Worm (Caenorhabditis elegans) whole organism, mixed stage, embryonic: ENCODE data around the gene sfxn-1.4.

Source experiments
- M03D4.4 ChIP-seq: sonication (generic microtip); optimal IDR thresholded peaks from 2 replicates; lab custom pipeline; 2017; ENCODE audit warnings: mild to moderate bottlenecking, missing genetic modification characterization, missing compliant biosample characterization
- bed-3 ChIP-seq: fragments of 200-800 bp; sonication (Bioruptor generic); optimal IDR thresholded peaks from 3 replicates; lab custom pipeline; 2018; ENCODE audit warnings: mild to moderate bottlenecking, missing genetic modification characterization, moderate library complexity, missing compliant biosample characterization
- blmp-1 ChIP-seq: fragments of 150-350 bp; optimal IDR thresholded peaks from 2 replicates; lab custom pipeline; 2014; ENCODE audit warnings: missing biosample characterization, missing genetic modification characterization
- ceh-39 ChIP-seq: fragments of 150-350 bp; optimal IDR thresholded peaks from 2 replicates; lab custom pipeline; 2014; ENCODE audit warnings: missing biosample characterization, missing genetic modification characterization
- ceh-43 ChIP-seq: fragments of 200-800 bp; sonication (Bioruptor generic); optimal IDR thresholded peaks from 2 replicates; lab custom pipeline; 2018; ENCODE audit warnings: mild to moderate bottlenecking, missing genetic modification characterization, moderate library complexity, missing compliant biosample characterization
- ceh-83 ChIP-seq: fragments of 200-800 bp; sonication (Bioruptor generic); optimal IDR thresholded peaks from 2 replicates; lab custom pipeline; 2018; ENCODE audit warnings: mild to moderate bottlenecking, missing genetic modification characterization, missing compliant biosample characterization
- ces-1 ChIP-seq: fragments of 150-350 bp; optimal IDR thresholded peaks from 2 replicates; lab custom pipeline; 2014; ENCODE audit warnings: missing biosample characterization, missing genetic modification reagents, missing genetic modification characterization
- cnd-1 ChIP-seq: fragments of 200-800 bp; sonication (Bioruptor generic); optimal IDR thresholded peaks from 2 replicates; lab custom pipeline; 2018; ENCODE audit warnings: mild to moderate bottlenecking, missing genetic modification characterization, missing compliant biosample characterization
- drap-1 ChIP-seq: fragments of 200-800 bp; sonication (Bioruptor generic); optimal IDR thresholded peaks from 3 replicates; lab custom pipeline; 2018; ENCODE audit warnings: mild to moderate bottlenecking, missing genetic modification characterization, missing compliant biosample characterization
- elt-1 ChIP-seq: sonication (generic microtip); optimal IDR thresholded peaks from 2 replicates; lab custom pipeline; 2017; ENCODE audit warnings: missing genetic modification characterization, mild to moderate bottlenecking, missing compliant biosample characterization, antibody characterized with exemption, moderate library complexity, borderline replicate concordance; ENCODE audit not compliant: insufficient read depth
- flh-1 ChIP-seq: fragments of 200-800 bp; sonication (Bioruptor generic); optimal IDR thresholded peaks from 2 replicates; lab custom pipeline; 2018; ENCODE audit warnings: mild to moderate bottlenecking, missing genetic modification characterization, moderate library complexity, missing compliant biosample characterization
- ham-2 ChIP-seq: fragments of 200-800 bp; sonication (Bioruptor generic); optimal IDR thresholded peaks from 2 replicates; lab custom pipeline; 2018; ENCODE audit warnings: mild to moderate bottlenecking, missing genetic modification characterization, missing compliant biosample characterization
- hlh-1 ChIP-seq: fragments of 150-350 bp; optimal IDR thresholded peaks from 2 replicates; lab custom pipeline; 2014; ENCODE audit warnings: missing biosample characterization, missing genetic modification reagents, missing genetic modification characterization
- lin-13 ChIP-seq: fragments of 150-350 bp; optimal IDR thresholded peaks from 2 replicates; lab custom pipeline; 2014; ENCODE audit warnings: missing biosample characterization, missing genetic modification characterization
- lin-32 ChIP-seq: fragments of 200-800 bp; sonication (Bioruptor generic); optimal IDR thresholded peaks from 2 replicates; lab custom pipeline; 2018; ENCODE audit warnings: mild to moderate bottlenecking, missing genetic modification characterization, missing compliant biosample characterization
- lsy-2 ChIP-seq: fragments of 150-350 bp; optimal IDR thresholded peaks from 2 replicates; lab custom pipeline; 2014; ENCODE audit warnings: missing biosample characterization, missing genetic modification characterization
- mab-5 ChIP-seq: fragments of 150-350 bp; optimal IDR thresholded peaks from 2 replicates; lab custom pipeline; 2014; ENCODE audit warnings: missing biosample characterization, missing genetic modification characterization
- mep-1 ChIP-seq: fragments of 150-350 bp; optimal IDR thresholded peaks from 2 replicates; lab custom pipeline; 2017; ENCODE audit warnings: missing biosample characterization, missing genetic modification reagents, missing genetic modification characterization, inconsistent platforms
- mls-2 ChIP-seq: sonication (generic microtip); optimal IDR thresholded peaks from 2 replicates; lab custom pipeline; 2016; ENCODE audit warnings: mild to moderate bottlenecking, missing genetic modification characterization, moderate library complexity, missing compliant biosample characterization
- nhr-12 ChIP-seq: fragments of 150-350 bp; optimal IDR thresholded peaks from 2 replicates; lab custom pipeline; 2014; ENCODE audit warnings: missing biosample characterization, missing genetic modification characterization
- nhr-2 ChIP-seq: fragments of 150-350 bp; optimal IDR thresholded peaks from 2 replicates; lab custom pipeline; 2014; ENCODE audit warnings: missing biosample characterization, missing genetic modification characterization
- nhr-237 ChIP-seq: fragments of 150-350 bp; optimal IDR thresholded peaks from 2 replicates; lab custom pipeline; 2014; ENCODE audit warnings: missing biosample characterization, missing genetic modification characterization
- nhr-28 ChIP-seq: fragments of 150-350 bp; optimal IDR thresholded peaks from 2 replicates; lab custom pipeline; 2014; ENCODE audit warnings: missing biosample characterization, missing genetic modification characterization
- nhr-76 ChIP-seq: sonication (generic microtip); optimal IDR thresholded peaks from 2 replicates; lab custom pipeline; 2017; ENCODE audit warnings: missing biosample characterization, missing genetic modification characterization
- pha-4 ChIP-seq: fragments of 150-350 bp; optimal IDR thresholded peaks from 2 replicates; lab custom pipeline; 2018; ENCODE audit warnings: missing biosample characterization, missing genetic modification reagents, missing genetic modification characterization
- sem-2 ChIP-seq: fragments of 200-800 bp; sonication (Bioruptor generic); optimal IDR thresholded peaks from 2 replicates; lab custom pipeline; 2018; ENCODE audit warnings: mild to moderate bottlenecking, missing genetic modification characterization, missing compliant biosample characterization
- snpc-4 ChIP-seq: fragments of 150-350 bp; optimal IDR thresholded peaks from 2 replicates; lab custom pipeline; 2014; ENCODE audit warnings: missing biosample characterization, missing genetic modification characterization
- sptf-1 ChIP-seq: sonication (generic microtip); optimal IDR thresholded peaks from 2 replicates; lab custom pipeline; 2017; ENCODE audit warnings: mild to moderate bottlenecking, missing genetic modification characterization, moderate library complexity, missing compliant biosample characterization
- tbx-8 ChIP-seq: fragments of 200-800 bp; sonication (Bioruptor generic); optimal IDR thresholded peaks from 2 replicates; lab custom pipeline; 2018; ENCODE audit warnings: mild to moderate bottlenecking, missing genetic modification characterization, moderate library complexity, missing compliant biosample characterization
- unc-39 ChIP-seq: fragments of 150-350 bp; optimal IDR thresholded peaks from 2 replicates; lab custom pipeline; 2014; ENCODE audit warnings: missing biosample characterization, missing genetic modification characterization
- unc-62 ChIP-seq: fragments of 150-350 bp; optimal IDR thresholded peaks from 2 replicates; lab custom pipeline; 2014; ENCODE audit warnings: missing biosample characterization, missing genetic modification reagents, missing genetic modification characterization
- zip-8 ChIP-seq: fragments of 150-350 bp; optimal IDR thresholded peaks from 2 replicates; lab custom pipeline; 2014; ENCODE audit warnings: missing biosample characterization, missing genetic modification characterization
- ztf-11 ChIP-seq: fragments of 150-350 bp; optimal IDR thresholded peaks from 2 replicates; lab custom pipeline; 2014; ENCODE audit warnings: missing biosample characterization, missing genetic modification characterization

Gene sfxn-1.4

ce11 chrII:11646874-11647273 is 34.2 kb downstream of the sfxn-1.4 start:
- TF ChIP-seq M03D4.4 (tag; lab: Kevin White, UChicago) (no peak), nhr-12 (tag; lab: Kevin White, UChicago) (no peak), ztf-11 (no peak), snpc-4 (no peak), hlh-1 (no peak), sem-2 (GFP tag; lab: Kevin White, UChicago) (no peak), nhr-76 (tag; lab: Kevin White, UChicago) (no peak), flh-1 (no peak), nhr-2 (tag; lab: Kevin White, UChicago) (no peak), mep-1 (tag; lab: Kevin White, UChicago) (no peak), unc-39 (tag; lab: Kevin White, UChicago) (no peak), cnd-1 (tag; lab: Kevin White, UChicago) (no peak), ceh-43 (GFP tag; lab: Kevin White, UChicago) (no peak)

ce11 chrII:11646276-11646797 is 34.7 kb downstream of the sfxn-1.4 start, which contains the start of gene ghi-1:
Gene ghi-1 (plus strand): TSS chrII:11646747.
- TF ChIP-seq sem-2 (GFP tag; lab: Kevin White, UChicago) = no peak
- TF ChIP-seq snpc-4 = no peak
- TF ChIP-seq tbx-8 (GFP tag; lab: Kevin White, UChicago) = no peak
- TF ChIP-seq pha-4 (tag; lab: Kevin White, UChicago) = no peak
- TF ChIP-seq ces-1 (GFP tag; lab: Kevin White, UChicago) = no peak
- TF ChIP-seq mls-2 = no peak
- no peak for TF ChIP-seq cnd-1 (tag; lab: Kevin White, UChicago)
- no peak for TF ChIP-seq ceh-83
- TF ChIP-seq M03D4.4 (tag; lab: Kevin White, UChicago) = no peak
- TF ChIP-seq zip-8 (tag; lab: Kevin White, UChicago) = no peak
- TF ChIP-seq hlh-1 = no peak
- no peak for TF ChIP-seq blmp-1 (tag; lab: Kevin White, UChicago)
- TF ChIP-seq nhr-76 (tag; lab: Kevin White, UChicago) = no peak
- TF ChIP-seq nhr-28 (tag; lab: Kevin White, UChicago) = no peak
- no peak for TF ChIP-seq mab-5
- TF ChIP-seq lin-13 (tag; lab: Kevin White, UChicago) = no peak

ce11 chrII:11645383-11645782 is 35.7 kb downstream of the sfxn-1.4 start:
- TF ChIP-seq ces-1 (GFP tag; lab: Kevin White, UChicago) (no peak), bed-3 (GFP tag; lab: Kevin White, UChicago) (no peak), tbx-8 (GFP tag; lab: Kevin White, UChicago) (no peak), blmp-1 (tag; lab: Kevin White, UChicago) (no peak), sptf-1 (tag; lab: Kevin White, UChicago) (no peak), nhr-28 (tag; lab: Kevin White, UChicago) (no peak), sem-2 (GFP tag; lab: Kevin White, UChicago) (no peak), nhr-12 (tag; lab: Kevin White, UChicago) (no peak), nhr-2 (tag; lab: Kevin White, UChicago) (no peak), lin-32 (GFP tag; lab: Kevin White, UChicago) (no peak), elt-1 (no peak), ztf-11 (no peak), mls-2 (no peak), cnd-1 (tag; lab: Kevin White, UChicago) (no peak), unc-62 (GFP tag; lab: Kevin White, UChicago) (no peak), M03D4.4 (tag; lab: Kevin White, UChicago) (no peak), ham-2 (GFP tag; lab: Kevin White, UChicago) (no peak), nhr-237 (tag; lab: Kevin White, UChicago) (no peak)

- TF ChIP-seq lsy-2 (tag; lab: Kevin White, UChicago) = no peak
- no peak for TF ChIP-seq flh-1
- TF ChIP-seq nhr-2 (tag; lab: Kevin White, UChicago) = no peak
Measured at ce11 chrII:11644535-11644934, 36.5 kb downstream of the sfxn-1.4 start.

ce11 chrII:11642736-11643135 is 38.3 kb downstream of the sfxn-1.4 start:
- TF ChIP-seq unc-62 (GFP tag; lab: Kevin White, UChicago) (no peak), ceh-83 (no peak), nhr-28 (tag; lab: Kevin White, UChicago) (no peak), nhr-237 (tag; lab: Kevin White, UChicago) (no peak), pha-4 (tag; lab: Kevin White, UChicago) (no peak), elt-1 (no peak), ztf-11 (no peak), snpc-4 (no peak), nhr-12 (tag; lab: Kevin White, UChicago) (no peak), sptf-1 (tag; lab: Kevin White, UChicago) (no peak), ces-1 (GFP tag; lab: Kevin White, UChicago) (no peak), sem-2 (GFP tag; lab: Kevin White, UChicago) (no peak), ceh-39 (tag; lab: Kevin White, UChicago) (no peak), blmp-1 (tag; lab: Kevin White, UChicago) (no peak), drap-1 (GFP tag; lab: Kevin White, UChicago) (no peak), ham-2 (GFP tag; lab: Kevin White, UChicago) (no peak), nhr-2 (tag; lab: Kevin White, UChicago) (no peak), mls-2 (no peak)
